Worm (Caenorhabditis elegans) whole organism, young adult: Measurements from ENCODE around the gene R04B5.7.

Source experiments
- F23B12.7 ChIP-seq: sonication (generic microtip); optimal IDR thresholded peaks from 2 replicates; lab custom pipeline; 2017; ENCODE audit warnings: missing genetic modification characterization, mild to moderate bottlenecking, missing compliant biosample characterization, antibody characterized with exemption, moderate library complexity; ENCODE audit not compliant: insufficient read depth
- attf-6 ChIP-seq: fragments of 200-800 bp; sonication (Bioruptor generic); IDR thresholded peaks from 2 replicates; pipeline ENCODE4 v1.3.6; 2022; ENCODE audit warnings: missing genetic modification reagents, missing genetic modification characterization, missing compliant biosample characterization
- ceh-58 ChIP-seq: fragments of 200-800 bp; sonication (Bioruptor generic); IDR thresholded peaks from 2 replicates; pipeline ENCODE4 v1.3.6; 2022; ENCODE audit warnings: missing genetic modification characterization, missing compliant biosample characterization
- efl-1 ChIP-seq: fragments of 150-350 bp; optimal IDR thresholded peaks from 2 replicates; lab custom pipeline; 2014; ENCODE audit warnings: missing biosample characterization, missing genetic modification reagents, missing genetic modification characterization
- ets-4 ChIP-seq: fragments of 200-800 bp; sonication (Bioruptor generic); optimal IDR thresholded peaks from 2 replicates; lab custom pipeline; 2018; ENCODE audit warnings: mild to moderate bottlenecking, missing genetic modification characterization, missing compliant biosample characterization
- fkh-3 ChIP-seq: sonication (generic microtip); optimal IDR thresholded peaks from 2 replicates; lab custom pipeline; 2016; ENCODE audit warnings: mild to moderate bottlenecking, missing genetic modification characterization, missing compliant biosample characterization
- lsl-1 ChIP-seq: fragments of 200-800 bp; sonication (Bioruptor generic); optimal IDR thresholded peaks from 2 replicates; lab custom pipeline; 2018; ENCODE audit warnings: mild to moderate bottlenecking, missing genetic modification characterization, moderate library complexity, missing compliant biosample characterization
- lsy-27 ChIP-seq: sonication (generic microtip); optimal IDR thresholded peaks from 2 replicates; lab custom pipeline; 2017; ENCODE audit warnings: missing genetic modification characterization, mild to moderate bottlenecking, missing compliant biosample characterization, antibody characterized with exemption, missing genotype, borderline replicate concordance; ENCODE audit not compliant: insufficient read depth
- madf-3 ChIP-seq: fragments of 200-800 bp; sonication (Bioruptor generic); IDR thresholded peaks from 2 replicates; pipeline ENCODE4 v1.3.6; 2022; ENCODE audit warnings: missing genetic modification reagents, missing genetic modification characterization, missing compliant biosample characterization
- repo-1 ChIP-seq: sonication (generic microtip); optimal IDR thresholded peaks from 2 replicates; lab custom pipeline; 2017; ENCODE audit warnings: mild to moderate bottlenecking, missing genetic modification characterization, missing compliant biosample characterization
- tbx-9 ChIP-seq: sonication (generic microtip); optimal IDR thresholded peaks from 2 replicates; lab custom pipeline; 2016; ENCODE audit warnings: borderline replicate concordance, missing genetic modification characterization, inconsistent platforms, missing compliant biosample characterization
- ztf-6 ChIP-seq: fragments of 200-800 bp; sonication (Bioruptor generic); IDR thresholded peaks from 2 replicates; pipeline ENCODE4 v1.3.6; 2022; ENCODE audit warnings: missing genetic modification reagents, missing genetic modification characterization, missing compliant biosample characterization

- no peak for TF ChIP-seq tbx-9
- no peak for TF ChIP-seq attf-6
- no peak for TF ChIP-seq lsl-1 (GFP tag; lab: Kevin White, UChicago)
- TF ChIP-seq fkh-3 = no peak
- no peak for TF ChIP-seq lsy-27 (tag; lab: Kevin White, UChicago)
- no peak for TF ChIP-seq ets-4
- TF ChIP-seq efl-1 (GFP tag; lab: Kevin White, UChicago) = no peak
- no peak for TF ChIP-seq ceh-58 (GFP tag; lab: Robert Waterston, UW)
- TF ChIP-seq madf-3 (GFP tag; lab: Robert Waterston, UW) = no peak
- no peak for TF ChIP-seq F23B12.7
- no peak for TF ChIP-seq ztf-6
- no peak for TF ChIP-seq repo-1 (tag; lab: Kevin White, UChicago)
Measured at ce11 chrV:10073793-10074192, 16.6 kb downstream of the R04B5.7 start, which contains the start of gene F57A8.6.
